Worm (Caenorhabditis elegans): ENCODE measurements around the gene skr-10.

skr-10 gene

DNA sequence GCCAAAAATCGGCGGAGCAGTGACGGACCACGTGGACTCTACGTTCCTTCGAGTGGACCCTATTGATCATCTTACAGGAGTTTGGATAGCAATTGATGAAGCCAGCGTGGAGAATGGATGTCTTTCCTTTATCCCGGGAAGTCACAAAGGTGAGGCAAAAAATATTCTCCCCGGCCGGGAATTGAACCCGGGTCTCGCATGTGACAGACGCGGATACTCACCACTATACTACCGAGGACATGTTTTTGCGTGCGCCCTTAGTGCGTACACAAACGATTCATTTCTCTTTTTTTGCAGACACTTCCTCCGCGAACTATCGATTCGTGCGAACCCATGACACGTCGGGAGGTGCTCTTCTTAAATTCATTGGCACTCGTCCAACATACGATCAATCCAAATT lies 15.4 kb upstream of the skr-10 start (continued):
- TF ChIP-seq pqm-1 (tag; optimal IDR thresholded peaks at IDR 0.05) (no peak), ceh-82 (tag; optimal IDR thresholded peaks at IDR 0.05) (no peak), nhr-28 (tag; optimal IDR thresholded peaks at IDR 0.05) (peak; percentile 23), nhr-77 (tag; optimal IDR thresholded peaks at IDR 0.05) (no peak), ces-1 (GFP tag; optimal IDR thresholded peaks at IDR 0.05) (no peak), attf-4 (tag; optimal IDR thresholded peaks at IDR 0.05) (no peak), arid-1 (GFP tag; conservative IDR thresholded peaks at IDR 0.05) (peak; percentile 50; the same call in 1 of the 2 replicates), rbr-2 (tag; optimal IDR thresholded peaks at IDR 0.05) (peak; percentile 15), Y5F2A.4 (GFP tag; optimal IDR thresholded peaks at IDR 0.05) (no peak), F49E8.2 (tag; optimal IDR thresholded peaks at IDR 0.05; ENCODE audit: borderline replicate concordance) (no peak), ceh-32 (tag; optimal IDR thresholded peaks at IDR 0.05; ENCODE audit: poor library complexity) (no peak), ama-1 (optimal IDR thresholded peaks at IDR 0.05) (no peak), unc-62 (GFP tag; optimal IDR thresholded peaks at IDR 0.05 in 1 of 2) (no peak), unc-62 (tag; optimal IDR thresholded peaks at IDR 0.05) (no peak), nhr-42 (GFP tag; IDR thresholded peaks at IDR 0.05) (no peak), mxl-3 (GFP tag; optimal IDR thresholded peaks at IDR 0.05) (peak; percentile 72), nhr-25 (tag; optimal IDR thresholded peaks at IDR 0.05; ENCODE audit: borderline replicate concordance, insufficient read depth) (no peak), nhr-102 (tag; optimal IDR thresholded peaks at IDR 0.05) (no peak), snpc-1.2 (GFP tag; IDR thresholded peaks at IDR 0.05) (peak; percentile 99), pha-4 (GFP tag; IDR thresholded peaks at IDR 0.05) (peak; percentile 62; the same call in 1 of the 2 replicates), pha-4 (tag; optimal IDR thresholded peaks at IDR 0.05) (no peak), zip-2 (tag; optimal IDR thresholded peaks at IDR 0.05) (no peak), gei-8 (GFP tag; optimal IDR thresholded peaks at IDR 0.05) (no peak), zip-11 (GFP tag; IDR thresholded peaks at IDR 0.05) (no peak), F44E2.7 (GFP tag; IDR thresholded peaks at IDR 0.05) (no peak), jun-1 (tag; optimal IDR thresholded peaks at IDR 0.05) (no peak), dmd-9 (GFP tag; IDR thresholded peaks at IDR 0.05) (peak; percentile 37; the same call in 1 of the 2 replicates), lin-13 (GFP tag; optimal IDR thresholded peaks at IDR 0.05) (no peak), dmd-8 (GFP tag; IDR thresholded peaks at IDR 0.05) (peak; percentile 88), T20F7.1 (GFP tag; optimal IDR thresholded peaks at IDR 0.05) (no peak), ceh-20 (GFP tag; IDR thresholded peaks at IDR 0.05) (0 out of 2 replicates have a peak, but pooled peaks have one; percentile 44), Y75B8A.6 (GFP tag; IDR thresholded peaks at IDR 0.05) (no peak), fos-1 (tag; optimal IDR thresholded peaks at IDR 0.05) (no peak), ztf-7 (tag; optimal IDR thresholded peaks at IDR 0.05) (no peak), tag-97 (GFP tag; IDR thresholded peaks at IDR 0.05) (no peak), nhr-6 (tag; optimal IDR thresholded peaks at IDR 0.05) (no peak)

DNA sequence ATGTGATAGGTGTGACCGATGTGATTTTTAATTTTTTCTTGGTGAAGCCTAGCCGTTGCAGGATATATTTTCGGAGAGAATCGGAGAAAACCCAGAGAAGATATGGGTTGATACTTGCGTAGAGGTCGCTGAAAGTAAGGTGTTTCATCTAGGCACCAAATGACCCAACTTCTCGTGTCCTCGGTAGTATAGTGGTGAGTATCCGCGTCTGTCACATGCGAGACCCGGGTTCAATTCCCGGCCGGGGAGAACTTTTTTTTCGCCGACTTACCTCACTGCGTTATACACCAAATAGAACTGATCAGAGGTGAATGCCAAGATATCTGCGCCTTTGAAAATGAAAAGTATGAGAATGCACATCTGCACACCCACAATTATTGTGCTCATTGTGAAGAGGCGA lies 14.8 kb upstream of the skr-10 start:
- TF ChIP-seq F10B5.3 (tag; optimal IDR thresholded peaks at IDR 0.05) (no peak), unc-62 (GFP tag; optimal IDR thresholded peaks at IDR 0.05 in 1 of 2) (no peak), unc-62 (tag; optimal IDR thresholded peaks at IDR 0.05) (no peak), zag-1 (tag; optimal IDR thresholded peaks at IDR 0.05) (no peak), zip-11 (GFP tag; IDR thresholded peaks at IDR 0.05) (0 out of 2 replicates have a peak, but pooled peaks have one; percentile 45), nhr-77 (tag; optimal IDR thresholded peaks at IDR 0.05) (no peak), spr-1 (tag; optimal IDR thresholded peaks at IDR 0.05) (peak; percentile 63), rbr-2 (tag; optimal IDR thresholded peaks at IDR 0.05) (peak; percentile 26), spr-3 (GFP tag; optimal IDR thresholded peaks at IDR 0.05) (no peak), F49E8.2 (tag; optimal IDR thresholded peaks at IDR 0.05; ENCODE audit: borderline replicate concordance) (peak; percentile 76), ceh-82 (tag; optimal IDR thresholded peaks at IDR 0.05) (no peak), ama-1 (optimal IDR thresholded peaks at IDR 0.05) (no peak), lin-39 (tag; optimal IDR thresholded peaks at IDR 0.05) (no peak), tra-1 (GFP tag; IDR thresholded peaks at IDR 0.05) (peak; percentile 77), lsy-2 (tag; optimal IDR thresholded peaks at IDR 0.05) (no peak), mdl-1 (tag; optimal IDR thresholded peaks at IDR 0.05) (peak in 1 of 2 experiments; percentile 49), Y105C5A.15 (GFP tag; IDR thresholded peaks at IDR 0.05) (0 out of 2 replicates have a peak, but pooled peaks have one; percentile 46), ceh-32 (tag; optimal IDR thresholded peaks at IDR 0.05; ENCODE audit: poor library complexity) (no peak), nhr-102 (tag; optimal IDR thresholded peaks at IDR 0.05) (peak; percentile 68), aly-2 (tag; optimal IDR thresholded peaks at IDR 0.05) (no peak), ztf-7 (tag; optimal IDR thresholded peaks at IDR 0.05) (no peak), pqm-1 (tag; optimal IDR thresholded peaks at IDR 0.05) (no peak), nhr-6 (tag; optimal IDR thresholded peaks at IDR 0.05) (no peak), ceh-62 (tag; optimal IDR thresholded peaks at IDR 0.05) (no peak), dmd-9 (GFP tag; IDR thresholded peaks at IDR 0.05) (no peak), zip-2 (tag; optimal IDR thresholded peaks at IDR 0.05) (no peak), ztf-11 (tag; optimal IDR thresholded peaks at IDR 0.05) (no peak), Y75B8A.6 (GFP tag; IDR thresholded peaks at IDR 0.05) (peak; percentile 81; the same call in 1 of the 2 replicates), lin-13 (GFP tag; optimal IDR thresholded peaks at IDR 0.05) (no peak), nhr-25 (tag; optimal IDR thresholded peaks at IDR 0.05; ENCODE audit: borderline replicate concordance, insufficient read depth) (no peak), lin-1 (GFP tag; IDR thresholded peaks at IDR 0.05) (no peak)
